Worm (Caenorhabditis elegans) whole organism, L2 larva: ENCODE data around the gene T04G9.4.

ENCODE experiments used
- F13H6.1 ChIP-seq: sonication (generic microtip); optimal IDR thresholded peaks from 2 replicates; lab custom pipeline; 2016; ENCODE audit warnings: missing genetic modification characterization, missing compliant biosample characterization
- Y55F3AM.14 ChIP-seq: fragments of 200-800 bp; sonication (Bioruptor generic); optimal IDR thresholded peaks from 2 replicates; lab custom pipeline; 2018; ENCODE audit warnings: mild to moderate bottlenecking, missing genetic modification characterization, missing compliant biosample characterization
- alr-1 ChIP-seq: fragments of 150-350 bp; optimal IDR thresholded peaks from 2 replicates; lab custom pipeline; 2014; ENCODE audit warnings: missing biosample characterization, missing genetic modification characterization
- ama-1 ChIP-seq: fragments of 150-350 bp; optimal IDR thresholded peaks from 2 replicates; lab custom pipeline; 2018; ENCODE audit warnings: inconsistent platforms
- crh-2 ChIP-seq: sonication (generic microtip); optimal IDR thresholded peaks from 2 replicates; lab custom pipeline; 2017; ENCODE audit warnings: missing biosample characterization, missing genetic modification characterization
- dmd-4 ChIP-seq: sonication (generic microtip); optimal IDR thresholded peaks from 2 replicates; lab custom pipeline; 2017; ENCODE audit warnings: missing biosample characterization, missing genetic modification characterization
- egl-27 ChIP-seq: sonication (generic microtip); optimal IDR thresholded peaks from 3 replicates; lab custom pipeline; 2017; ENCODE audit warnings: missing biosample characterization, missing genetic modification reagents, missing genetic modification characterization
- fos-1 ChIP-seq: fragments of 150-350 bp; optimal IDR thresholded peaks from 2 replicates; lab custom pipeline; 2014; ENCODE audit warnings: missing biosample characterization, missing genetic modification characterization
- lin-11 ChIP-seq: fragments of 150-350 bp; sonication (generic microtip); optimal IDR thresholded peaks from 2 replicates; lab custom pipeline; 2014; ENCODE audit warnings: missing biosample characterization, missing genetic modification characterization, inconsistent platforms, mixed read lengths
- lin-13 ChIP-seq: fragments of 150-350 bp; optimal IDR thresholded peaks from 2 replicates; lab custom pipeline; 2014; ENCODE audit warnings: missing biosample characterization, missing genetic modification reagents, missing genetic modification characterization
- nhr-237 ChIP-seq: fragments of 150-350 bp; optimal IDR thresholded peaks from 2 replicates; lab custom pipeline; 2014; ENCODE audit warnings: missing biosample characterization, missing genetic modification characterization
- nhr-6 ChIP-seq: fragments of 150-350 bp; optimal IDR thresholded peaks from 2 replicates; lab custom pipeline; 2014; ENCODE audit warnings: missing biosample characterization, missing genetic modification characterization
- sma-3 ChIP-seq: sonication (generic microtip); optimal IDR thresholded peaks from 2 replicates; lab custom pipeline; 2016; ENCODE audit warnings: missing genetic modification reagents, missing genetic modification characterization, missing compliant biosample characterization
- sma-9 ChIP-seq, 2 experiments: fragments of 150-350 bp in 1 of 2; sonication (generic microtip) in 1 of 2; optimal IDR thresholded peaks; 2 replicates each; lab custom pipeline; 2014 to 2016; ENCODE audit warnings: missing genetic modification characterization in 2 of 2, mild to moderate bottlenecking in 1 of 2, missing biosample characterization in 1 of 2, missing compliant biosample characterization in 1 of 2, missing genetic modification reagents in 1 of 2, moderate library complexity in 1 of 2
- ztf-4 ChIP-seq: fragments of 150-350 bp; optimal IDR thresholded peaks from 2 replicates; lab custom pipeline; 2014; ENCODE audit warnings: missing biosample characterization, missing genetic modification characterization

Gene T04G9.4

DNA sequence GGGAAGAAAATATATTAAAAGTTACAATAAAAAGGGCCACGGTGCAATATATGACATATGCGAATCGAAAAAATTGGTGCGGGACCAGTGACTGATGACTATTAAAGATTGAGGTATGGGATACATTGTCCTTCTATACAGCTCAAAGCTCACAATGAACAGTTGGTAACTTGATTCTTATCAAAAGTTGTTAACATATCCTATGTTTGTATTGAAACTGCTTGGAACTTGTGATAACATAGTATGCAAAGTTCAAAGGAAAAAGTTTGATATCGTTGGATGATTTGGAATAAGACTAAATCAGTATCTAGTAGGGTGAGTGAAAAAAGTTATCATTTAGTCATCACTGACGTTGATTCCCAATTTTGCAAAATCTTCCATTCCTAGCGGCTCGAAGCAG lies 45.7 kb downstream of the T04G9.4 start:
- TF ChIP-seq dmd-4 (tag; lab: Kevin White, UChicago) (no peak), alr-1 (no peak), nhr-237 (no peak), egl-27 (no peak), lin-13 (GFP tag; lab: Kevin White, UChicago) (no peak), sma-3 (GFP tag; lab: Kevin White, UChicago) (no peak), ama-1 (no peak), nhr-6 (tag; lab: Kevin White, UChicago) (no peak), ztf-4 (tag; lab: Kevin White, UChicago) (no peak)

DNA sequence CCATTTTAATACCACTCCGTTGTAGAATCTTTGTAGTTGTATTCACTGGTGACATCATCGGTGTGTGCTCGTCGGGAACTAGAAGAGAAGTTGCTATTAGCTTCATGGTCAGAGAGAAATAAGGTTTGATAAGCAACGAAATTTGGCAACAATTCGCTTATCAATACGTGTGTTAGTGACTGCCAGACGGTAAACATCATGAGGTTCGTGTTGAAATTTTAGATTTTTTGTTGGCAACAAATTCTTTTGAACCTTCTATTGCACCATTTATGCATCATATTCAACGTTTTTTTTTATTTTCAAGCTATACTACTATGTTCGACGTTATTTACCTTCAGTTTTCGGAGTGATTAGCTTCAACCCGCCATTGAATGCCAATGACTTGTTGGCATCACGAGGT lies 51.5 kb downstream of the T04G9.4 start:
- no peak for TF ChIP-seq Y55F3AM.14
- no peak for TF ChIP-seq lin-11 (tag; lab: Kevin White, UChicago)
- peak; percentile 18 for TF ChIP-seq F13H6.1 (tag; lab: Kevin White, UChicago)
- TF ChIP-seq alr-1: no peak
- peak; percentile 57 for TF ChIP-seq crh-2 (tag; lab: Kevin White, UChicago)
- peak; percentile 6 for TF ChIP-seq sma-9 (GFP tag; optimal IDR thresholded peaks at IDR 0.05; lab: Kevin White, UChicago)
- no peak for TF ChIP-seq sma-9 (tag; optimal IDR thresholded peaks at IDR 0.05; lab: Kevin White, UChicago)
- TF ChIP-seq fos-1: peak; percentile 82
